Worm (Caenorhabditis elegans) whole organism, early embryonic: ENCODE measurements around the gene F40H3.1.

ENCODE experiments used
- B0310.2 ChIP-seq: sonication (generic microtip); optimal IDR thresholded peaks from 2 replicates; lab custom pipeline; 2016; ENCODE audit warnings: mild to moderate bottlenecking, missing genetic modification characterization, missing compliant biosample characterization
- F13C5.2 ChIP-seq: sonication (generic microtip); optimal IDR thresholded peaks from 2 replicates; lab custom pipeline; 2017; ENCODE audit warnings: mild to moderate bottlenecking, missing genetic modification characterization, inconsistent platforms, missing compliant biosample characterization
- aly-1 ChIP-seq: sonication (generic microtip); optimal IDR thresholded peaks from 2 replicates; lab custom pipeline; 2016; ENCODE audit warnings: missing genetic modification characterization, missing compliant biosample characterization
- ama-1 ChIP-seq: fragments of 150-350 bp; optimal IDR thresholded peaks from 2 replicates; lab custom pipeline; 2014
- ceh-13 ChIP-seq: fragments of 200-800 bp; sonication (Bioruptor generic); optimal IDR thresholded peaks from 2 replicates; lab custom pipeline; 2018; ENCODE audit warnings: mild to moderate bottlenecking, missing genetic modification characterization, missing compliant biosample characterization
- ceh-36 ChIP-seq: sonication (generic microtip); optimal IDR thresholded peaks from 2 replicates; lab custom pipeline; 2016; ENCODE audit warnings: missing genetic modification characterization, inconsistent platforms, missing compliant biosample characterization
- ets-7 ChIP-seq: sonication (generic microtip); optimal IDR thresholded peaks from 2 replicates; lab custom pipeline; 2016; ENCODE audit warnings: missing genotype, missing genetic modification characterization, missing compliant biosample characterization
- flt-1 ChIP-seq: fragments of 200-800 bp; sonication (Bioruptor generic); IDR thresholded peaks from 2 replicates; pipeline ENCODE4 v1.3.6; 2022; ENCODE audit warnings: missing genetic modification characterization, missing compliant biosample characterization
- hmbx-1 ChIP-seq: sonication (generic microtip); optimal IDR thresholded peaks from 2 replicates; lab custom pipeline; 2016; ENCODE audit warnings: mild to moderate bottlenecking, missing genetic modification characterization, missing compliant biosample characterization
- hmg-4 ChIP-seq: fragments of 200-800 bp; sonication (Bioruptor generic); optimal IDR thresholded peaks from 2 replicates; lab custom pipeline; 2018; ENCODE audit warnings: mild to moderate bottlenecking, missing genetic modification characterization, missing compliant biosample characterization
- hnd-1 ChIP-seq: sonication (generic microtip); optimal IDR thresholded peaks from 2 replicates; lab custom pipeline; 2016; ENCODE audit warnings: missing genetic modification characterization, missing compliant biosample characterization
- pes-1 ChIP-seq: fragments of 200-800 bp; sonication (Bioruptor generic); IDR thresholded peaks from 2 replicates; pipeline ENCODE4 v1.3.6; 2022; ENCODE audit warnings: missing genetic modification reagents, missing genetic modification characterization, missing compliant biosample characterization
- scrt-1 ChIP-seq: fragments of 200-800 bp; sonication (Bioruptor generic); IDR thresholded peaks from 2 replicates; pipeline ENCODE4 v1.3.6; 2022; ENCODE audit warnings: missing genetic modification characterization, missing compliant biosample characterization
- sea-1 ChIP-seq: fragments of 200-800 bp; sonication (Bioruptor generic); conservative IDR thresholded peaks from 2 replicates; pipeline ENCODE4 v1.3.6; 2022; ENCODE audit warnings: missing genetic modification characterization, missing compliant biosample characterization
- tbx-11 ChIP-seq: fragments of 200-800 bp; sonication (Bioruptor generic); IDR thresholded peaks from 2 replicates; pipeline ENCODE4 v1.3.6; 2022; ENCODE audit warnings: missing genetic modification characterization, missing compliant biosample characterization
- tbx-37 ChIP-seq: fragments of 200-800 bp; sonication (Bioruptor generic); conservative IDR thresholded peaks from 2 replicates; pipeline ENCODE4 v1.3.6; 2022; ENCODE audit warnings: missing genetic modification reagents, missing genetic modification characterization, missing compliant biosample characterization
- tra-4 ChIP-seq: sonication (generic microtip); optimal IDR thresholded peaks from 2 replicates; lab custom pipeline; 2017; ENCODE audit warnings: missing genetic modification characterization, missing compliant biosample characterization

Gene F40H3.1

ce11 chrII:6179531-6179930, at the start of gene F40H3.1:
Gene F40H3.1 (plus strand): TSS chrII:6179831.
- TF ChIP-seq ceh-13 = no peak
- TF ChIP-seq pes-1 (GFP tag; lab: Robert Waterston, UW) = no peak
- no peak for TF ChIP-seq hmg-4
- no peak for TF ChIP-seq B0310.2 (tag; lab: Kevin White, UChicago)
- TF ChIP-seq hnd-1 (tag; lab: Kevin White, UChicago) = no peak
- TF ChIP-seq tbx-37 (GFP tag; lab: Robert Waterston, UW) = no peak
- TF ChIP-seq flt-1 = no peak
- no peak for TF ChIP-seq aly-1 (tag; lab: Kevin White, UChicago)
- no peak for TF ChIP-seq hmbx-1 (tag; lab: Kevin White, UChicago)
- TF ChIP-seq sea-1 (GFP tag; lab: Robert Waterston, UW) = no peak
- TF ChIP-seq ceh-36 (tag; lab: Kevin White, UChicago) = no peak
- no peak for TF ChIP-seq tbx-11
- TF ChIP-seq F13C5.2 = no peak

ce11 chrII:6132595-6132994, 47.0 kb upstream of the F40H3.1 start, which contains the start of gene abts-3:
Gene abts-3 (plus strand): TSS chrII:6132895.
- TF ChIP-seq hmbx-1 (tag; lab: Kevin White, UChicago) (no peak), sea-1 (GFP tag; lab: Robert Waterston, UW) (no peak), pes-1 (GFP tag; lab: Robert Waterston, UW) (no peak), tbx-37 (GFP tag; lab: Robert Waterston, UW) (no peak), F13C5.2 (no peak), tbx-11 (no peak), hnd-1 (tag; lab: Kevin White, UChicago) (no peak), ceh-36 (tag; lab: Kevin White, UChicago) (no peak), aly-1 (tag; lab: Kevin White, UChicago) (no peak), scrt-1 (GFP tag; lab: Robert Waterston, UW) (no peak), tra-4 (tag; lab: Kevin White, UChicago) (no peak), flt-1 (no peak), hmg-4 (no peak), ama-1 (lab: Kevin White, UChicago) (no peak), ceh-13 (no peak), ets-7 (no peak), B0310.2 (tag; lab: Kevin White, UChicago) (no peak)

ce11 chrII:6135530-6135929, 44.1 kb upstream of the F40H3.1 start:
- TF ChIP-seq hnd-1 (tag; lab: Kevin White, UChicago) (no peak), flt-1 (no peak), hmbx-1 (tag; lab: Kevin White, UChicago) (no peak), tra-4 (tag; lab: Kevin White, UChicago) (no peak)

- TF ChIP-seq sea-1 (GFP tag; lab: Robert Waterston, UW) (no peak), tbx-37 (GFP tag; lab: Robert Waterston, UW) (no peak), ceh-13 (no peak), hmg-4 (no peak), scrt-1 (GFP tag; lab: Robert Waterston, UW) (no peak), hnd-1 (tag; lab: Kevin White, UChicago) (no peak), B0310.2 (tag; lab: Kevin White, UChicago) (no peak)
Measured at ce11 chrII:6136712-6137111, 42.9 kb upstream of the F40H3.1 start.

- TF ChIP-seq tbx-37 (GFP tag; lab: Robert Waterston, UW) (no peak), tbx-11 (no peak), flt-1 (no peak), tra-4 (tag; lab: Kevin White, UChicago) (no peak), scrt-1 (GFP tag; lab: Robert Waterston, UW) (no peak), B0310.2 (tag; lab: Kevin White, UChicago) (no peak), hmbx-1 (tag; lab: Kevin White, UChicago) (no peak), hnd-1 (tag; lab: Kevin White, UChicago) (no peak), ets-7 (no peak), aly-1 (tag; lab: Kevin White, UChicago) (no peak), ama-1 (lab: Kevin White, UChicago) (no peak)
Measured at ce11 chrII:6138138-6138537, 41.5 kb upstream of the F40H3.1 start.

ce11 chrII:6139484-6139883, 40.1 kb upstream of the F40H3.1 start:
- TF ChIP-seq tra-4 (tag; lab: Kevin White, UChicago) (no peak), scrt-1 (GFP tag; lab: Robert Waterston, UW) (no peak), hnd-1 (tag; lab: Kevin White, UChicago) (no peak), aly-1 (tag; lab: Kevin White, UChicago) (no peak), pes-1 (GFP tag; lab: Robert Waterston, UW) (no peak), ceh-36 (tag; lab: Kevin White, UChicago) (no peak), B0310.2 (tag; lab: Kevin White, UChicago) (no peak), ceh-13 (no peak), hmbx-1 (tag; lab: Kevin White, UChicago) (no peak), flt-1 (no peak), ama-1 (lab: Kevin White, UChicago) (no peak), ets-7 (no peak), sea-1 (GFP tag; lab: Robert Waterston, UW) (no peak), tbx-37 (GFP tag; lab: Robert Waterston, UW) (no peak), F13C5.2 (no peak), hmg-4 (no peak), tbx-11 (no peak)

- no peak for TF ChIP-seq flt-1
- TF ChIP-seq F13C5.2 = no peak
- no peak for TF ChIP-seq scrt-1 (GFP tag; lab: Robert Waterston, UW)
- no peak for TF ChIP-seq tra-4 (tag; lab: Kevin White, UChicago)
- TF ChIP-seq aly-1 (tag; lab: Kevin White, UChicago) = no peak
- TF ChIP-seq hmg-4 = no peak
- no peak for TF ChIP-seq tbx-37 (GFP tag; lab: Robert Waterston, UW)
- TF ChIP-seq ets-7 = no peak
- no peak for TF ChIP-seq hmbx-1 (tag; lab: Kevin White, UChicago)
- no peak for TF ChIP-seq pes-1 (GFP tag; lab: Robert Waterston, UW)
- TF ChIP-seq tbx-11 = no peak
- no peak for TF ChIP-seq hnd-1 (tag; lab: Kevin White, UChicago)
- no peak for TF ChIP-seq ceh-13
- no peak for TF ChIP-seq B0310.2 (tag; lab: Kevin White, UChicago)
Measured at ce11 chrII:6142539-6142938, 37.1 kb upstream of the F40H3.1 start.
